Worm (Caenorhabditis elegans): ENCODE data around the gene pot-2.

- TF ChIP-seq blmp-1 (tag; optimal IDR thresholded peaks at IDR 0.05; ENCODE audit: insufficient read depth) (no peak), alr-1 (tag; optimal IDR thresholded peaks at IDR 0.05) (no peak), R02D3.7 (tag; optimal IDR thresholded peaks at IDR 0.05) (no peak), ama-1 (optimal IDR thresholded peaks at IDR 0.05) (no peak), zag-1 (tag; optimal IDR thresholded peaks at IDR 0.05) (no peak), ztf-11 (tag; optimal IDR thresholded peaks at IDR 0.05) (no peak), unc-55 (GFP tag; optimal IDR thresholded peaks at IDR 0.05) (peak; percentile 49)
These were observed 35.3 kb upstream of the pot-2 start, which contains the start of gene usp-14 for ce11 chrII:14488661-14489060.
